Comparison of ENCODE assay signal across 5 fruit fly cellular contexts in genomic region chr3R:25660985-25661530, dm6.
A peak's percentile ranks its signal among the peaks of the same experiment; 100 is the strongest.
TF ChIP-seq lines count a peak whose summit lies in the region.

Tnks (minus strand) TSS chr3R:25661286.

- no peak for TF ChIP-seq CTCF in whole organism, embryonic (GFP tag; optimal IDR thresholded peaks at IDR 0.05; lab: Kevin White, UChicago)

TF ChIP-seq in whole organism, adult, 20 proteins besides CTCF, POLR2A, EP300 and RAD21:
- TF ChIP-seq CG11617 (GFP tag; optimal IDR thresholded peaks at IDR 0.05; lab: Kevin White, UChicago), result peak; percentile 4
- no peak for TF ChIP-seq CG33017 (tag; optimal IDR thresholded peaks at IDR 0.05; lab: Kevin White, UChicago)
- TF ChIP-seq kay (GFP tag; lab: Kevin White, UChicago; ENCODE audit: borderline replicate concordance), result no peak
- no peak for TF ChIP-seq CG1620 (GFP tag; optimal IDR thresholded peaks at IDR 0.05; lab: Kevin White, UChicago)
- TF ChIP-seq ovo (GFP tag; optimal IDR thresholded peaks at IDR 0.05; lab: Kevin White, UChicago), result peak; percentile 24

TF ChIP-seq in whole organism, embryonic, 481 proteins besides CTCF, POLR2A, EP300 and RAD21 (continues in another document):
- TF ChIP-seq Lhr (GFP tag; optimal IDR thresholded peaks at IDR 0.05; lab: Kevin White, UChicago), result peak; percentile 54
- no peak for TF ChIP-seq CG8290 (GFP tag; optimal IDR thresholded peaks at IDR 0.05; lab: Kevin White, UChicago)
- TF ChIP-seq CG8290 (tag; optimal IDR thresholded peaks at IDR 0.05; lab: Kevin White, UChicago), result peak in 1 of 2 experiments; percentile 28
- TF ChIP-seq CG12391 (tag; optimal IDR thresholded peaks at IDR 0.05; lab: Kevin White, UChicago), result peak; percentile 37
- no peak for TF ChIP-seq Dbx (GFP tag; IDR thresholded peaks at IDR 0.05; lab: Robert Waterston, UW)
- TF ChIP-seq Med (GFP tag; lab: Kevin White, UChicago), result peak; percentile 6
- TF ChIP-seq CG15696 (tag; optimal IDR thresholded peaks at IDR 0.05; lab: Kevin White, UChicago), result no peak
- TF ChIP-seq CG7745 (tag; optimal IDR thresholded peaks at IDR 0.05; lab: Kevin White, UChicago), result peak; percentile 84
- peak; percentile 8; the same call in 1 of the 2 replicates for TF ChIP-seq amos (GFP tag; IDR thresholded peaks at IDR 0.05; lab: Robert Waterston, UW; ENCODE audit: partially characterized antibody)
- peak; percentile 42 for TF ChIP-seq CG14710 (tag; optimal IDR thresholded peaks at IDR 0.05; lab: Kevin White, UChicago)
- peak; percentile 55 for TF ChIP-seq pzg (GFP tag; optimal IDR thresholded peaks at IDR 0.05; lab: Kevin White, UChicago)
- TF ChIP-seq CG34376 (GFP tag; optimal IDR thresholded peaks at IDR 0.05; lab: Kevin White, UChicago), result no peak
- TF ChIP-seq YL-1 (GFP tag; optimal IDR thresholded peaks at IDR 0.05; lab: Kevin White, UChicago), result peak; percentile 2
- peak in 1 of 2 experiments; percentile 29 for TF ChIP-seq Eip74EF (GFP tag; optimal IDR thresholded peaks at IDR 0.05; lab: Kevin White, UChicago)
- peak; percentile 14 for TF ChIP-seq stwl (tag; optimal IDR thresholded peaks at IDR 0.05; lab: Kevin White, UChicago)
- peak; percentile 33 for TF ChIP-seq vvl (GFP tag; IDR thresholded peaks at IDR 0.05; lab: Robert Waterston, UW)
- no peak for TF ChIP-seq wor (GFP tag; IDR thresholded peaks at IDR 0.05; lab: Robert Waterston, UW)
- TF ChIP-seq tin (GFP tag; optimal IDR thresholded peaks at IDR 0.05; lab: Kevin White, UChicago), result peak; percentile 11
- TF ChIP-seq HLHmδ (GFP tag; optimal IDR thresholded peaks at IDR 0.05; lab: Kevin White, UChicago), result peak; percentile 46
- TF ChIP-seq Mes4 (GFP tag; optimal IDR thresholded peaks at IDR 0.05; lab: Kevin White, UChicago), result no peak
- no peak for TF ChIP-seq dati (GFP tag; IDR thresholded peaks at IDR 0.05; lab: Robert Waterston, UW)
- TF ChIP-seq Dref (GFP tag; IDR thresholded peaks at IDR 0.05; lab: Robert Waterston, UW), result peak; percentile 27

TF ChIP-seq in whole organism, prepupa, 60 proteins besides CTCF, POLR2A, EP300 and RAD21:
- no peak for TF ChIP-seq CG16779 (tag; optimal IDR thresholded peaks at IDR 0.05; lab: Kevin White, UChicago)
- TF ChIP-seq CG11294 (GFP tag; IDR thresholded peaks at IDR 0.05; lab: Robert Waterston, UW), result no peak
- peak; percentile 33 for TF ChIP-seq CG10631 (GFP tag; optimal IDR thresholded peaks at IDR 0.05; lab: Kevin White, UChicago)
- peak; percentile 75 for TF ChIP-seq svp (GFP tag; lab: Kevin White, UChicago)
- TF ChIP-seq CG6163 (GFP tag; IDR thresholded peaks at IDR 0.05; lab: Robert Waterston, UW), result peak; percentile 30; the same call in 1 of the 3 replicates
- peak; percentile 8 for TF ChIP-seq Sox102F (GFP tag; optimal IDR thresholded peaks at IDR 0.05; lab: Kevin White, UChicago)
- no peak for TF ChIP-seq eg (GFP tag; IDR thresholded peaks at IDR 0.05; lab: Robert Waterston, UW)
- peak; percentile 5 for TF ChIP-seq OdsH (GFP tag; optimal IDR thresholded peaks at IDR 0.05; lab: Kevin White, UChicago)
- TF ChIP-seq CG6854 (GFP tag; optimal IDR thresholded peaks at IDR 0.05; lab: Kevin White, UChicago), result peak; percentile 66
- TF ChIP-seq Eip78C (GFP tag; lab: Kevin White, UChicago), result peak; percentile 76
- no peak for TF ChIP-seq fd85E (GFP tag; optimal IDR thresholded peaks at IDR 0.05; lab: Kevin White, UChicago)

TF ChIP-seq in whole organism, pupa, 21 proteins besides CTCF, POLR2A, EP300 and RAD21:
- TF ChIP-seq fd96Ca (GFP tag; IDR thresholded peaks at IDR 0.05; lab: Robert Waterston, UW) (0 out of 3 replicates have a peak, but pooled peaks have one; percentile 19), CG10348 (GFP tag; IDR thresholded peaks at IDR 0.05; lab: Robert Waterston, UW) (no peak), CG8159 (tag; optimal IDR thresholded peaks at IDR 0.05; lab: Kevin White, UChicago) (peak; percentile 5)

TF ChIP-seq in whole organism, wandering third instar larva, 38 proteins besides CTCF, POLR2A, EP300 and RAD21:
- peak; percentile 23 for TF ChIP-seq sv (GFP tag; optimal IDR thresholded peaks at IDR 0.05; lab: Kevin White, UChicago)
- TF ChIP-seq Rel (GFP tag; optimal IDR thresholded peaks at IDR 0.05; lab: Kevin White, UChicago), result no peak
- peak; percentile 10 for TF ChIP-seq Rel (tag; optimal IDR thresholded peaks at IDR 0.05; lab: Kevin White, UChicago)
- no peak for TF ChIP-seq sage (GFP tag; optimal IDR thresholded peaks at IDR 0.05; lab: Kevin White, UChicago)
